Fruit fly (Drosophila melanogaster) whole organism, embryonic: ENCODE measurements around the gene Bx.

Experiments
- Bdp1 ChIP-seq: fragments of 200-800 bp; sonication (Bioruptor generic); optimal IDR thresholded peaks from 3 replicates; lab custom pipeline; 2016; ENCODE audit warnings: missing biosample characterization, missing genetic modification characterization
- Bgb ChIP-seq: fragments of 200-800 bp; sonication (Bioruptor generic); IDR thresholded peaks from 2 replicates; pipeline ENCODE4 v1.3.6; 2022; ENCODE audit warnings: missing biosample characterization, missing genetic modification characterization; ENCODE audit not compliant: partially characterized antibody
- Bteb2 ChIP-seq: fragments of 200-800 bp; sonication (Bioruptor generic); optimal IDR thresholded peaks from 2 replicates; lab custom pipeline; 2016; ENCODE audit warnings: missing biosample characterization, missing genetic modification characterization
- CG10209 ChIP-seq: fragments of 200-800 bp; sonication (Bioruptor generic); optimal IDR thresholded peaks from 3 replicates; lab custom pipeline; 2017; ENCODE audit warnings: missing biosample characterization, mild to moderate bottlenecking, missing genetic modification characterization, missing genetic modification reagents
- CG10543 ChIP-seq: fragments of 200-800 bp; sonication (Bioruptor generic); optimal IDR thresholded peaks from 3 replicates; lab custom pipeline; 2017; ENCODE audit warnings: missing biosample characterization, mild to moderate bottlenecking, missing genetic modification characterization, moderate library complexity
- CG12299 ChIP-seq: fragments of 200-800 bp; sonication (Bioruptor generic); optimal IDR thresholded peaks from 2 replicates; lab custom pipeline; 2018; ENCODE audit warnings: missing biosample characterization, mild to moderate bottlenecking, missing genetic modification characterization
- CG15011 ChIP-seq: fragments of 200-800 bp; sonication (Bioruptor generic); optimal IDR thresholded peaks from 3 replicates; lab custom pipeline; 2018; ENCODE audit warnings: missing biosample characterization, mild to moderate bottlenecking, missing genetic modification characterization
- CG1602 ChIP-seq: fragments of 200-800 bp; sonication (Bioruptor generic); optimal IDR thresholded peaks from 3 replicates; lab custom pipeline; 2016; ENCODE audit warnings: missing biosample characterization, missing genetic modification characterization
- CG16779 ChIP-seq: fragments of 200-800 bp; sonication (Bioruptor generic); IDR thresholded peaks from 2 replicates; pipeline ENCODE4 v1.3.6; 2022; ENCODE audit warnings: missing biosample characterization, missing genetic modification characterization
- CG17802 ChIP-seq: fragments of 200-800 bp; sonication (Bioruptor generic); optimal IDR thresholded peaks from 2 replicates; lab custom pipeline; 2018; ENCODE audit warnings: missing biosample characterization, mild to moderate bottlenecking, missing genetic modification characterization, moderate library complexity
- CG18619 ChIP-seq: fragments of 200-800 bp; sonication (Bioruptor generic); optimal IDR thresholded peaks from 3 replicates; lab custom pipeline; 2017; ENCODE audit warnings: missing biosample characterization, mild to moderate bottlenecking, missing genetic modification characterization
- CG2129 ChIP-seq: fragments of 200-800 bp; sonication (Bioruptor generic); IDR thresholded peaks from 2 replicates; pipeline ENCODE4 v1.3.6; 2022; ENCODE audit warnings: missing biosample characterization, missing genetic modification characterization; ENCODE audit not compliant: partially characterized antibody
- CG2678 ChIP-seq: fragments of 200-800 bp; sonication (Bioruptor generic); optimal IDR thresholded peaks from 3 replicates; lab custom pipeline; 2019; ENCODE audit warnings: missing biosample characterization, mild to moderate bottlenecking, missing genetic modification characterization, moderate library complexity
- CG2875 ChIP-seq: fragments of 200-800 bp; sonication (Bioruptor generic); optimal IDR thresholded peaks from 2 replicates; lab custom pipeline; 2017; ENCODE audit warnings: missing biosample characterization, mild to moderate bottlenecking, missing genetic modification characterization, missing genetic modification reagents
- CG31365 ChIP-seq: fragments of 200-800 bp; sonication (Bioruptor generic); optimal IDR thresholded peaks from 2 replicates; lab custom pipeline; 2018; ENCODE audit warnings: missing biosample characterization, mild to moderate bottlenecking, missing genetic modification characterization
- CG3995 ChIP-seq: fragments of 200-800 bp; sonication (Bioruptor generic); optimal IDR thresholded peaks from 3 replicates; lab custom pipeline; 2016; ENCODE audit warnings: missing biosample characterization, missing genetic modification characterization
- CG4282 ChIP-seq: fragments of 200-800 bp; sonication (Bioruptor generic); optimal IDR thresholded peaks from 2 replicates; lab custom pipeline; 2016; ENCODE audit warnings: missing biosample characterization, missing genetic modification characterization
- CG8089 ChIP-seq: fragments of 200-800 bp; sonication (Bioruptor generic); optimal IDR thresholded peaks from 3 replicates; lab custom pipeline; 2016; ENCODE audit warnings: missing biosample characterization, missing genetic modification characterization
- CG8388 ChIP-seq: fragments of 200-800 bp; sonication (Bioruptor generic); optimal IDR thresholded peaks from 2 replicates; lab custom pipeline; 2019; ENCODE audit warnings: missing biosample characterization, mild to moderate bottlenecking, missing genetic modification characterization, moderate library complexity
- CG8765 ChIP-seq: fragments of 200-800 bp; sonication (Bioruptor generic); IDR thresholded peaks from 2 replicates; pipeline ENCODE4 v1.3.6; 2022; ENCODE audit warnings: missing biosample characterization, missing genetic modification characterization
- CG9215 ChIP-seq: fragments of 200-800 bp; sonication (Bioruptor generic); IDR thresholded peaks from 2 replicates; pipeline ENCODE4 v1.3.6; 2022; ENCODE audit warnings: missing biosample characterization, missing genetic modification characterization
- Dad ChIP-seq: fragments of 200-800 bp; sonication (Bioruptor generic); optimal IDR thresholded peaks from 3 replicates; lab custom pipeline; 2016; ENCODE audit warnings: missing biosample characterization, missing genetic modification characterization
- Dip2 ChIP-seq: fragments of 200-800 bp; sonication (Bioruptor generic); IDR thresholded peaks from 2 replicates; pipeline ENCODE4 v1.3.6; 2022; ENCODE audit warnings: missing biosample characterization, missing genetic modification characterization
- Dref ChIP-seq: fragments of 200-800 bp; sonication (Bioruptor generic); IDR thresholded peaks from 2 replicates; pipeline ENCODE4 v1.3.6; 2022; ENCODE audit warnings: missing biosample characterization, missing genetic modification characterization
- Drgx ChIP-seq: fragments of 200-800 bp; sonication (Bioruptor generic); IDR thresholded peaks from 2 replicates; pipeline ENCODE4 v1.3.6; 2022; ENCODE audit warnings: missing biosample characterization, missing genetic modification characterization
- HLH54F ChIP-seq: fragments of 200-800 bp; sonication (Bioruptor generic); optimal IDR thresholded peaks from 3 replicates; lab custom pipeline; 2016; ENCODE audit warnings: missing biosample characterization, missing genetic modification characterization
- HLHmδ ChIP-seq: fragments of 200-800 bp; sonication (Bioruptor generic); optimal IDR thresholded peaks from 2 replicates; lab custom pipeline; 2018; ENCODE audit warnings: missing biosample characterization, mild to moderate bottlenecking, missing genetic modification characterization, moderate library complexity
- Hey ChIP-seq: fragments of 200-800 bp; sonication (Bioruptor generic); optimal IDR thresholded peaks from 3 replicates; lab custom pipeline; 2018; ENCODE audit warnings: missing biosample characterization, mild to moderate bottlenecking, missing genetic modification characterization
- Hmr ChIP-seq: fragments of 200-800 bp; sonication (Bioruptor generic); optimal IDR thresholded peaks from 3 replicates; lab custom pipeline; 2017; ENCODE audit warnings: mild to moderate bottlenecking, missing biosample characterization, missing genetic modification reagents, missing genetic modification characterization
- Meics ChIP-seq: fragments of 200-800 bp; sonication (Bioruptor generic); optimal IDR thresholded peaks from 2 replicates; lab custom pipeline; 2017; ENCODE audit warnings: missing biosample characterization, mild to moderate bottlenecking, missing genetic modification characterization
- Mrtf ChIP-seq: fragments of 200-800 bp; sonication (Bioruptor generic); IDR thresholded peaks from 3 replicates; pipeline ENCODE4 v1.3.6; 2022; ENCODE audit warnings: missing biosample characterization, missing genetic modification characterization
- Nf-YA ChIP-seq: fragments of 200-800 bp; sonication (Bioruptor generic); IDR thresholded peaks from 2 replicates; pipeline ENCODE4 v1.3.6; 2022; ENCODE audit warnings: missing biosample characterization, missing genetic modification characterization
- NfI ChIP-seq: fragments of 200-800 bp; sonication (Bioruptor generic); optimal IDR thresholded peaks from 3 replicates; lab custom pipeline; 2018; ENCODE audit warnings: missing biosample characterization, mild to moderate bottlenecking, missing genetic modification characterization, moderate library complexity
- PHDP ChIP-seq: fragments of 200-800 bp; sonication (Bioruptor generic); optimal IDR thresholded peaks from 3 replicates; lab custom pipeline; 2018; ENCODE audit warnings: missing biosample characterization, mild to moderate bottlenecking, missing genetic modification characterization, moderate library complexity
- Ptx1 ChIP-seq: fragments of 200-800 bp; sonication (Bioruptor generic); IDR thresholded peaks from 2 replicates; pipeline ENCODE4 v1.3.6; 2022; ENCODE audit warnings: missing biosample characterization, missing genetic modification characterization
- Scr ChIP-seq: fragments of 200-800 bp; sonication (Bioruptor generic); IDR thresholded peaks from 2 replicates; pipeline ENCODE4 v1.3.6; 2022; ENCODE audit warnings: missing biosample characterization, missing genetic modification characterization; ENCODE audit not compliant: partially characterized antibody
- Six4 ChIP-seq: fragments of 200-800 bp; sonication (Bioruptor generic); optimal IDR thresholded peaks from 2 replicates; lab custom pipeline; 2016; ENCODE audit warnings: missing biosample characterization, missing genetic modification characterization
- Sry-β ChIP-seq: fragments of 200-800 bp; sonication (Bioruptor generic); optimal IDR thresholded peaks from 2 replicates; lab custom pipeline; 2018; ENCODE audit warnings: missing biosample characterization, mild to moderate bottlenecking, missing genetic modification characterization, moderate library complexity
- ash1 ChIP-seq: fragments of 200-800 bp; sonication (Bioruptor generic); optimal IDR thresholded peaks from 2 replicates; lab custom pipeline; 2018; ENCODE audit warnings: missing biosample characterization, mild to moderate bottlenecking, missing genetic modification characterization
- chinmo ChIP-seq: fragments of 200-800 bp; sonication (Bioruptor generic); IDR thresholded peaks from 4 replicates; pipeline ENCODE4 v1.3.6; 2022; ENCODE audit warnings: missing biosample characterization, missing genetic modification characterization; ENCODE audit not compliant: partially characterized antibody
- fd64A ChIP-seq: fragments of 200-800 bp; sonication (Bioruptor generic); optimal IDR thresholded peaks from 3 replicates; lab custom pipeline; 2018; ENCODE audit warnings: missing biosample characterization, mild to moderate bottlenecking, missing genetic modification characterization
- gsb ChIP-seq: fragments of 200-800 bp; sonication (Bioruptor generic); IDR thresholded peaks from 2 replicates; pipeline ENCODE4 v1.3.6; 2022; ENCODE audit warnings: missing biosample characterization, missing genetic modification characterization
- kay ChIP-seq: fragments of 200-800 bp; sonication (Bioruptor generic); optimal IDR thresholded peaks from 2 replicates; lab custom pipeline; 2016; ENCODE audit warnings: missing biosample characterization, missing genetic modification characterization
- org-1 ChIP-seq: fragments of 200-800 bp; sonication (Bioruptor generic); optimal IDR thresholded peaks from 2 replicates; lab custom pipeline; 2017; ENCODE audit warnings: missing biosample characterization, missing genetic modification characterization
- pho ChIP-seq: fragments of 200-800 bp; sonication (Bioruptor generic); optimal IDR thresholded peaks from 2 replicates; lab custom pipeline; 2016; ENCODE audit warnings: missing biosample characterization, missing genetic modification characterization
- sd ChIP-seq: fragments of 200-800 bp; sonication (Bioruptor generic); optimal IDR thresholded peaks from 3 replicates; lab custom pipeline; 2018; ENCODE audit warnings: missing biosample characterization, mild to moderate bottlenecking, missing genetic modification characterization, moderate library complexity
- sens ChIP-seq: fragments of 200-800 bp; sonication (Bioruptor generic); peaks from one replicate; lab custom pipeline; 2016; ENCODE audit warnings: missing biosample characterization, missing genetic modification characterization
- sisA ChIP-seq: fragments of 200-800 bp; sonication (Bioruptor generic); IDR thresholded peaks from 2 replicates; pipeline ENCODE4 v1.3.6; 2022; ENCODE audit warnings: missing biosample characterization, missing genetic modification characterization
- tap ChIP-seq: fragments of 200-800 bp; optimal IDR thresholded peaks from 3 replicates; lab custom pipeline; 2019; ENCODE audit warnings: missing biosample characterization, mild to moderate bottlenecking, missing genetic modification characterization, moderate library complexity
- tin ChIP-seq: fragments of 200-800 bp; sonication (Bioruptor generic); optimal IDR thresholded peaks from 3 replicates; lab custom pipeline; 2016; ENCODE audit warnings: missing biosample characterization, missing genetic modification characterization
- tx ChIP-seq: fragments of 200-800 bp; sonication (Bioruptor generic); optimal IDR thresholded peaks from 2 replicates; lab custom pipeline; 2016; ENCODE audit warnings: missing biosample characterization, missing genetic modification characterization
- wdn ChIP-seq: fragments of 200-800 bp; sonication (Bioruptor generic); IDR thresholded peaks from 2 replicates; pipeline ENCODE4 v1.3.6; 2022; ENCODE audit warnings: missing biosample characterization, missing genetic modification characterization

Gene Bx

DNA sequence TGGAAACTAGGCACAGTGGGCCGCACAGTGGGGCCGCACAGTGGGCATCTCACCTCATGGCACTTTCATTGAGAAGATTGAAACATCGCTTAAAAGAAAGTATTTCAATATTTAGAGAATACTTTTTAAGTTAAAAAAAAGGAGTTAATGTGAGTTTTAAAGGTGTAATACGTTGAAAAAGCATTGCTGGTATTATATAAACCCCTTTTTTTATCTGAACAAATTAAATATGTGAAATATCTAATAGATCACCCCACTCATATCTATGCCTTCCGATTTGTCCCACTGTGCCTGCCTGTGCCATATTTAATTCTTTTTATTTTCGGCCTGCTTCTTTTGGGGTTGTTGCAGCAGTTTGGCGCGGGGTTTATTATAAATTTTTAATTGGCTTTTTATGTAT, 18.1 kb downstream of the Bx start (continued):
- no peak for TF ChIP-seq ash1
- no peak for TF ChIP-seq CG17802 (tag; lab: Kevin White, UChicago)
- TF ChIP-seq gsb (GFP tag; lab: Robert Waterston, UW) = no peak
- no peak for TF ChIP-seq tin (GFP tag; lab: Kevin White, UChicago)
- TF ChIP-seq HLH54F (GFP tag; lab: Kevin White, UChicago) = no peak
- no peak for TF ChIP-seq CG31365 (tag; lab: Kevin White, UChicago)
- TF ChIP-seq Meics = no peak
- no peak for TF ChIP-seq CG16779
- no peak for TF ChIP-seq CG10543 (GFP tag; lab: Kevin White, UChicago)
- TF ChIP-seq Dad (GFP tag; lab: Kevin White, UChicago) = peak; percentile 3
- TF ChIP-seq CG8765 (GFP tag; lab: Robert Waterston, UW) = no peak
- peak; percentile 52 for TF ChIP-seq CG8388 (GFP tag; lab: Kevin White, UChicago)
- TF ChIP-seq CG4282 = no peak
- TF ChIP-seq CG2875 (GFP tag; lab: Kevin White, UChicago) = no peak
- TF ChIP-seq CG2129 (GFP tag; lab: Robert Waterston, UW) = no peak
- no peak for TF ChIP-seq CG12299 (tag; lab: Kevin White, UChicago)
- TF ChIP-seq Bdp1 (GFP tag; lab: Kevin White, UChicago) = no peak
- TF ChIP-seq CG3995 = no peak
- TF ChIP-seq Six4 (GFP tag; lab: Kevin White, UChicago) = no peak
- no peak for TF ChIP-seq wdn
- no peak for TF ChIP-seq CG1602 (GFP tag; lab: Kevin White, UChicago)
- no peak for TF ChIP-seq tx
- peak; percentile 12 for TF ChIP-seq Hmr (GFP tag; lab: Kevin White, UChicago)
- no peak for TF ChIP-seq NfI
- TF ChIP-seq CG18619 (GFP tag; lab: Kevin White, UChicago) = peak; percentile 7
- no peak for TF ChIP-seq tap (tag; lab: Kevin White, UChicago)
- TF ChIP-seq Bteb2 (GFP tag; lab: Kevin White, UChicago) = no peak
- no peak for TF ChIP-seq Dip2
- no peak for TF ChIP-seq CG8089 (GFP tag; lab: Kevin White, UChicago)
- no peak for TF ChIP-seq Scr (GFP tag; lab: Robert Waterston, UW)
- TF ChIP-seq CG10209 (GFP tag; lab: Kevin White, UChicago) = no peak
- no peak for TF ChIP-seq Drgx (GFP tag; lab: Robert Waterston, UW)
- peak; percentile 46 for TF ChIP-seq PHDP (tag; lab: Kevin White, UChicago)
- TF ChIP-seq Hey (tag; lab: Kevin White, UChicago) = no peak
- no peak for TF ChIP-seq Sry-β (GFP tag; lab: Kevin White, UChicago)
- TF ChIP-seq sisA (GFP tag; lab: Robert Waterston, UW) = no peak
- no peak for TF ChIP-seq CG15011 (GFP tag; lab: Kevin White, UChicago)
- no peak for TF ChIP-seq chinmo (GFP tag; lab: Robert Waterston, UW)
- TF ChIP-seq Mrtf (GFP tag; lab: Robert Waterston, UW) = no peak
- TF ChIP-seq CG9215 (GFP tag; lab: Robert Waterston, UW) = no peak
- no peak for TF ChIP-seq Nf-YA (GFP tag; lab: Robert Waterston, UW)
- no peak for TF ChIP-seq HLHmδ (GFP tag; lab: Kevin White, UChicago)
- TF ChIP-seq CG2678 (tag; lab: Kevin White, UChicago) = peak; percentile 35
- TF ChIP-seq Bgb (GFP tag; lab: Robert Waterston, UW) = no peak
- TF ChIP-seq Dref (GFP tag; lab: Robert Waterston, UW) = no peak
- peak; percentile 89 for TF ChIP-seq sens (GFP tag; lab: Kevin White, UChicago)
- no peak; the same call in none of the 2 replicates for TF ChIP-seq Ptx1 (GFP tag; lab: Robert Waterston, UW)
- peak; percentile 29 for TF ChIP-seq kay (GFP tag; lab: Kevin White, UChicago)
- no peak for TF ChIP-seq org-1 (GFP tag; lab: Kevin White, UChicago)
- TF ChIP-seq sd (tag; lab: Kevin White, UChicago) = no peak
- no peak for TF ChIP-seq fd64A (GFP tag; lab: Kevin White, UChicago)
- TF ChIP-seq pho (GFP tag; lab: Kevin White, UChicago) = no peak
